Fruit fly (Drosophila melanogaster) whole organism, embryonic: ENCODE data around the gene Rab9Fa.

Source experiments
- CG11093 ChIP-seq: fragments of 200-800 bp; sonication (Bioruptor generic); IDR thresholded peaks from 3 replicates; pipeline ENCODE4 v1.3.6; 2022; ENCODE audit warnings: missing biosample characterization, missing genetic modification characterization
- CG12071 ChIP-seq: fragments of 200-800 bp; sonication (Bioruptor generic); optimal IDR thresholded peaks from 3 replicates; lab custom pipeline; 2018; ENCODE audit warnings: missing biosample characterization, mild to moderate bottlenecking, missing genetic modification characterization
- CG12659 ChIP-seq: fragments of 200-800 bp; sonication (Bioruptor generic); optimal IDR thresholded peaks from 3 replicates; lab custom pipeline; 2017; ENCODE audit warnings: mild to moderate bottlenecking, missing biosample characterization, missing genetic modification reagents, missing genetic modification characterization
- CG13296 ChIP-seq: fragments of 200-800 bp; sonication (Bioruptor generic); optimal IDR thresholded peaks from 3 replicates; lab custom pipeline; 2018; ENCODE audit warnings: missing biosample characterization, mild to moderate bottlenecking, missing genetic modification characterization
- CG17328 ChIP-seq: fragments of 200-800 bp; sonication (Bioruptor generic); IDR thresholded peaks from 2 replicates; pipeline ENCODE4 v1.3.6; 2022; ENCODE audit warnings: missing biosample characterization, missing genetic modification characterization
- CG18262 ChIP-seq: fragments of 200-800 bp; optimal IDR thresholded peaks from 3 replicates; lab custom pipeline; 2019; ENCODE audit warnings: missing biosample characterization, mild to moderate bottlenecking, missing genetic modification characterization, moderate library complexity
- CG18619 ChIP-seq: fragments of 200-800 bp; sonication (Bioruptor generic); optimal IDR thresholded peaks from 3 replicates; lab custom pipeline; 2017; ENCODE audit warnings: missing biosample characterization, mild to moderate bottlenecking, missing genetic modification characterization
- CG2889 ChIP-seq: fragments of 200-800 bp; sonication (Bioruptor generic); IDR thresholded peaks from 3 replicates; pipeline ENCODE4 v1.3.6; 2022; ENCODE audit warnings: missing biosample characterization, missing genetic modification characterization
- CG30020 ChIP-seq: fragments of 200-800 bp; optimal IDR thresholded peaks from 2 replicates; lab custom pipeline; 2019; ENCODE audit warnings: missing biosample characterization, mild to moderate bottlenecking, missing genetic modification characterization, moderate library complexity
- CG31224 ChIP-seq: fragments of 200-800 bp; sonication (Bioruptor generic); IDR thresholded peaks from 2 replicates; pipeline ENCODE4 v1.3.6; 2022; ENCODE audit warnings: missing biosample characterization, missing genetic modification characterization
- CG31388 ChIP-seq: fragments of 200-800 bp; sonication (Bioruptor generic); optimal IDR thresholded peaks from 2 replicates; lab custom pipeline; 2016; ENCODE audit warnings: missing biosample characterization, missing genetic modification characterization
- CG3407 ChIP-seq: fragments of 200-800 bp; sonication (Bioruptor generic); optimal IDR thresholded peaks from 2 replicates; lab custom pipeline; 2018; ENCODE audit warnings: missing biosample characterization, mild to moderate bottlenecking, missing genetic modification characterization
- CG42726 ChIP-seq: fragments of 200-800 bp; sonication (Bioruptor generic); IDR thresholded peaks from 2 replicates; pipeline ENCODE4 v1.3.6; 2022; ENCODE audit warnings: missing biosample characterization, missing genetic modification characterization; ENCODE audit not compliant: partially characterized antibody
- CG4360 ChIP-seq: fragments of 200-800 bp; sonication (Bioruptor generic); IDR thresholded peaks from 2 replicates; pipeline ENCODE4 v1.3.6; 2022; ENCODE audit warnings: missing biosample characterization, missing genetic modification characterization
- CG7987 ChIP-seq: fragments of 200-800 bp; sonication (Bioruptor generic); optimal IDR thresholded peaks from 2 replicates; lab custom pipeline; 2018; ENCODE audit warnings: missing biosample characterization, mild to moderate bottlenecking, missing genetic modification characterization, moderate library complexity
- CG8359 ChIP-seq: fragments of 200-800 bp; sonication (Bioruptor generic); optimal IDR thresholded peaks from 2 replicates; lab custom pipeline; 2017; ENCODE audit warnings: missing biosample characterization, mild to moderate bottlenecking, missing genetic modification characterization, borderline replicate concordance
- CG9817 ChIP-seq: fragments of 200-800 bp; sonication (Bioruptor generic); optimal IDR thresholded peaks from 2 replicates; lab custom pipeline; 2018; ENCODE audit warnings: missing biosample characterization, mild to moderate bottlenecking, missing genetic modification characterization, moderate library complexity
- CkIIα-i1 ChIP-seq: fragments of 200-800 bp; sonication (Bioruptor generic); IDR thresholded peaks from 2 replicates; pipeline ENCODE4 v1.3.6; 2022; ENCODE audit warnings: missing biosample characterization, missing genetic modification characterization
- CrebB ChIP-seq: fragments of 200-800 bp; sonication (Bioruptor generic); optimal IDR thresholded peaks from 3 replicates; lab custom pipeline; 2018; ENCODE audit warnings: missing biosample characterization, mild to moderate bottlenecking, missing genetic modification characterization
- D ChIP-seq, 2 experiments: fragments of 200-800 bp in 1 of 2; fragments of >200 bp in 1 of 2; sonication (Bioruptor generic) in 1 of 2; optimal IDR thresholded peaks; 2 replicates in 1 of 2; 3 replicates in 1 of 2; lab custom pipeline; 2017; ENCODE audit warnings: mild to moderate bottlenecking in 1 of 2, missing biosample characterization in 1 of 2, missing genetic modification characterization in 1 of 2, missing genetic modification reagents in 1 of 2
- Dfd ChIP-seq, 2 experiments: fragments of >200 bp; optimal IDR thresholded peaks; 2 replicates each; lab custom pipeline; 2017; ENCODE audit warnings: missing biosample characterization in 2 of 2, missing genetic modification characterization in 2 of 2
- H2.0 ChIP-seq: fragments of 200-800 bp; sonication (Bioruptor generic); IDR thresholded peaks from 2 replicates; pipeline ENCODE4 v1.3.6; 2022; ENCODE audit warnings: missing biosample characterization, missing genetic modification characterization
- HLH4C ChIP-seq: fragments of 200-800 bp; sonication (Bioruptor generic); IDR thresholded peaks from 3 replicates; pipeline ENCODE4 v1.3.6; 2022; ENCODE audit warnings: missing biosample characterization, missing genetic modification characterization; ENCODE audit not compliant: partially characterized antibody
- NFAT ChIP-seq: fragments of 200-800 bp; sonication (Bioruptor generic); IDR thresholded peaks from 2 replicates; pipeline ENCODE4 v1.3.6; 2022; ENCODE audit warnings: missing biosample characterization, missing genetic modification characterization
- al ChIP-seq: fragments of 200-800 bp; sonication (Bioruptor generic); IDR thresholded peaks from 2 replicates; pipeline ENCODE4 v1.3.6; 2022; ENCODE audit warnings: missing biosample characterization, missing genetic modification characterization
- bab2 ChIP-seq: fragments of 200-800 bp; sonication (Bioruptor generic); optimal IDR thresholded peaks from 2 replicates; lab custom pipeline; 2016; ENCODE audit warnings: missing biosample characterization, missing genetic modification characterization
- cad ChIP-seq: fragments of >200 bp; optimal IDR thresholded peaks from 2 replicates; lab custom pipeline; 2017; ENCODE audit warnings: missing biosample characterization, missing genetic modification characterization
- cas ChIP-seq: fragments of 200-800 bp; sonication (Bioruptor generic); IDR thresholded peaks from 2 replicates; pipeline ENCODE4 v1.3.6; 2022; ENCODE audit warnings: missing biosample characterization, missing genetic modification characterization
- da ChIP-seq: fragments of 200-800 bp; sonication (Bioruptor generic); optimal IDR thresholded peaks from 2 replicates; lab custom pipeline; 2016; ENCODE audit warnings: missing biosample characterization, missing genetic modification characterization
- ems ChIP-seq: fragments of 200-800 bp; sonication (Bioruptor generic); optimal IDR thresholded peaks from 3 replicates; lab custom pipeline; 2016; ENCODE audit warnings: missing biosample characterization, missing genetic modification characterization
- esg ChIP-seq: fragments of 200-800 bp; sonication (Bioruptor generic); conservative IDR thresholded peaks from 2 replicates; pipeline ENCODE4 v1.3.6; 2022; ENCODE audit warnings: missing biosample characterization, missing genetic modification characterization
- gcm2 ChIP-seq: fragments of 200-800 bp; sonication (Bioruptor generic); optimal IDR thresholded peaks from 2 replicates; lab custom pipeline; 2016; ENCODE audit warnings: missing biosample characterization, missing genetic modification characterization
- gfzf ChIP-seq: fragments of 200-800 bp; sonication (Bioruptor generic); optimal IDR thresholded peaks from 2 replicates; lab custom pipeline; 2016; ENCODE audit warnings: missing biosample characterization, mild to moderate bottlenecking, missing genetic modification characterization, moderate library complexity
- grn ChIP-seq: fragments of 200-800 bp; sonication (Bioruptor generic); optimal IDR thresholded peaks from 3 replicates; lab custom pipeline; 2017; ENCODE audit warnings: missing biosample characterization, missing genetic modification characterization
- gro ChIP-seq: fragments of 200-800 bp; sonication (Bioruptor generic); optimal IDR thresholded peaks from 2 replicates; lab custom pipeline; 2016; ENCODE audit warnings: missing biosample characterization, missing genetic modification characterization
- gsb-n ChIP-seq: fragments of 200-800 bp; sonication (Bioruptor generic); optimal IDR thresholded peaks from 3 replicates; lab custom pipeline; 2018; ENCODE audit warnings: missing biosample characterization, mild to moderate bottlenecking, missing genetic modification characterization
- h ChIP-seq: fragments of >200 bp; optimal IDR thresholded peaks from 2 replicates; lab custom pipeline; 2017
- ham ChIP-seq: fragments of 200-800 bp; sonication (Bioruptor generic); IDR thresholded peaks from 2 replicates; pipeline ENCODE4 v1.3.6; 2022; ENCODE audit warnings: missing biosample characterization, missing genetic modification characterization
- hkb ChIP-seq, 2 experiments: fragments of 200-800 bp in 1 of 2; fragments of >200 bp in 1 of 2; sonication (Bioruptor generic) in 1 of 2; IDR thresholded peaks in 1 of 2; optimal IDR thresholded peaks in 1 of 2; 2 replicates each; pipeline versions ENCODE4 v1.3.6 to Lab custom; 2017 to 2022; ENCODE audit warnings: missing biosample characterization in 1 of 2, missing genetic modification characterization in 1 of 2
- jigr1 ChIP-seq: fragments of 200-800 bp; sonication (Bioruptor generic); IDR thresholded peaks from 3 replicates; pipeline ENCODE4 v1.3.6; 2022; ENCODE audit warnings: missing biosample characterization, missing genetic modification characterization
- kay ChIP-seq: fragments of 200-800 bp; sonication (Bioruptor generic); optimal IDR thresholded peaks from 2 replicates; lab custom pipeline; 2016; ENCODE audit warnings: missing biosample characterization, missing genetic modification characterization
- oc ChIP-seq: fragments of 200-800 bp; sonication (Bioruptor generic); optimal IDR thresholded peaks from 2 replicates; lab custom pipeline; 2018; ENCODE audit warnings: missing biosample characterization, mild to moderate bottlenecking, missing genetic modification characterization, moderate library complexity
- onecut ChIP-seq: fragments of 200-800 bp; sonication (Bioruptor generic); IDR thresholded peaks from 2 replicates; pipeline ENCODE4 v1.3.6; 2022; ENCODE audit warnings: missing biosample characterization, missing genetic modification characterization
- phol ChIP-seq: fragments of 200-800 bp; sonication (Bioruptor generic); optimal IDR thresholded peaks from 3 replicates; lab custom pipeline; 2018; ENCODE audit warnings: missing biosample characterization, mild to moderate bottlenecking, missing genetic modification characterization, moderate library complexity
- row ChIP-seq: fragments of 200-800 bp; sonication (Bioruptor generic); IDR thresholded peaks from 3 replicates; pipeline ENCODE4 v1.3.6; 2022; ENCODE audit warnings: missing biosample characterization, missing genetic modification characterization
- so ChIP-seq: fragments of 200-800 bp; sonication (Bioruptor generic); IDR thresholded peaks from 3 replicates; pipeline ENCODE4 v1.3.6; 2022; ENCODE audit warnings: missing biosample characterization, missing genetic modification characterization
- sob ChIP-seq: fragments of 200-800 bp; sonication (Bioruptor generic); IDR thresholded peaks from 2 replicates; pipeline ENCODE4 v1.3.6; 2022; ENCODE audit warnings: missing biosample characterization, missing genetic modification characterization
- sqz ChIP-seq: fragments of 200-800 bp; sonication (Bioruptor generic); optimal IDR thresholded peaks from 3 replicates; lab custom pipeline; 2018; ENCODE audit warnings: missing biosample characterization, mild to moderate bottlenecking, missing genetic modification characterization
- ssp ChIP-seq: fragments of 200-800 bp; sonication (Bioruptor generic); IDR thresholded peaks from 2 replicates; pipeline ENCODE4 v1.3.6; 2022; ENCODE audit warnings: missing biosample characterization, missing genetic modification characterization
- trem ChIP-seq: fragments of 200-800 bp; optimal IDR thresholded peaks from 3 replicates; lab custom pipeline; 2019; ENCODE audit warnings: missing biosample characterization, mild to moderate bottlenecking, missing genetic modification characterization, moderate library complexity
- usp ChIP-seq: fragments of >200 bp; optimal IDR thresholded peaks from 2 replicates; lab custom pipeline; 2017; ENCODE audit warnings: missing biosample characterization, missing genetic modification characterization
- zfh1 ChIP-seq: fragments of 200-800 bp; sonication (Bioruptor generic); IDR thresholded peaks from 3 replicates; pipeline ENCODE4 v1.3.6; 2022; ENCODE audit warnings: missing biosample characterization, missing genetic modification characterization

Rab9Fa gene

DNA sequence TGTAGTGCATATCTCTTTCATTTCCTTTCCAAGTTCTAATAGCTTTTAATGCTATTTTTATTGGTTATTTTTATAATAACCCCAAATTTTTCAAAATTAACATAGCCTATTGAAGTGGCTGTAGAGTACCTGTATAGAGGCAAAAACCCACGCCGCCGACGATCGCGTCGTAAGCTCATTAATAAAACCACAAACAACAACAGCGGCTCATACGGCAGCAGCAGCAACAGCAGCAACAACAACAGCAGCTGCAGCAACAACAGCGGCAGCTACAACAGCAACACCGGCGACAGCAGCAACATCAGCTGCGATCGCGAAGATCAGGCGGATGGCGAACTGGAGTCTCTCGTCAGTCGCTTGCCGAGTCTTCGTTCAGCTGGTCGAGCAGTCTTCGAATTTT, 23.7 kb downstream of the Rab9Fa start, which contains the start of gene CG2145 (continued):
- TF ChIP-seq kay (GFP tag; lab: Kevin White, UChicago), result no peak
- no peak for TF ChIP-seq trem (tag; lab: Kevin White, UChicago)
- TF ChIP-seq ssp (GFP tag; lab: Robert Waterston, UW), result no peak
- no peak for TF ChIP-seq CG12071 (GFP tag; lab: Kevin White, UChicago)
- TF ChIP-seq phol, result no peak
- TF ChIP-seq h (lab: Kevin White, UChicago), result no peak
- no peak for TF ChIP-seq CG11093 (GFP tag; lab: Robert Waterston, UW)
- TF ChIP-seq H2.0, result no peak
- peak; percentile 28; the same call in 1 of the 2 replicates for TF ChIP-seq NFAT (GFP tag; lab: Robert Waterston, UW)
- no peak for TF ChIP-seq gcm2 (GFP tag; lab: Kevin White, UChicago)
- TF ChIP-seq row (GFP tag; lab: Robert Waterston, UW), result peak; percentile 18; the same call in 1 of the 3 replicates
- TF ChIP-seq CG2889, result no peak
- no peak for TF ChIP-seq esg (GFP tag; lab: Robert Waterston, UW)
- TF ChIP-seq CG31388 (GFP tag; lab: Kevin White, UChicago), result no peak
- TF ChIP-seq da, result no peak
- TF ChIP-seq cas, result no peak
- TF ChIP-seq CkIIα-i1, result no peak
- no peak for TF ChIP-seq ems (GFP tag; lab: Kevin White, UChicago)
- peak; percentile 8 for TF ChIP-seq CG12659
- TF ChIP-seq zfh1, result no peak
- no peak for TF ChIP-seq ham (GFP tag; lab: Robert Waterston, UW)
- no peak for TF ChIP-seq HLH4C
- no peak for TF ChIP-seq usp (GFP tag; lab: Kevin White, UChicago)
- no peak for TF ChIP-seq onecut (GFP tag; lab: Robert Waterston, UW)
- no peak for TF ChIP-seq cad (GFP tag; lab: Kevin White, UChicago)
- TF ChIP-seq hkb (optimal IDR thresholded peaks at IDR 0.05; lab: Kevin White, UChicago), result no peak
- TF ChIP-seq hkb (GFP tag; IDR thresholded peaks at IDR 0.05; lab: Robert Waterston, UW), result no peak
- no peak for TF ChIP-seq CrebB (tag; lab: Kevin White, UChicago)
- TF ChIP-seq CG17328, result no peak
- no peak for TF ChIP-seq CG42726 (GFP tag; lab: Robert Waterston, UW)
- peak; percentile 90 for TF ChIP-seq CG4360 (GFP tag; lab: Robert Waterston, UW)
- TF ChIP-seq CG30020, result no peak
- no peak for TF ChIP-seq sob
- TF ChIP-seq CG18262 (tag; lab: Kevin White, UChicago), result peak; percentile 5
- TF ChIP-seq oc, result peak; percentile 74
- no peak for TF ChIP-seq grn (GFP tag; lab: Kevin White, UChicago)
- no peak for TF ChIP-seq CG8359 (GFP tag; lab: Kevin White, UChicago)
- TF ChIP-seq so (GFP tag; lab: Robert Waterston, UW), result 0 out of 3 replicates have a peak, but pooled peaks have one; percentile 19
- no peak for TF ChIP-seq CG9817 (tag; lab: Kevin White, UChicago)
- TF ChIP-seq CG18619 (GFP tag; lab: Kevin White, UChicago), result no peak
- no peak for TF ChIP-seq gsb-n
- TF ChIP-seq CG7987, result no peak
- TF ChIP-seq Dfd (GFP tag; optimal IDR thresholded peaks at IDR 0.05; lab: Kevin White, UChicago), result no peak
- no peak for TF ChIP-seq D (optimal IDR thresholded peaks at IDR 0.05; lab: Kevin White, UChicago)
- no peak for TF ChIP-seq D (GFP tag; optimal IDR thresholded peaks at IDR 0.05; lab: Kevin White, UChicago)
- no peak for TF ChIP-seq bab2
- TF ChIP-seq gro, result no peak
- TF ChIP-seq CG31224 (GFP tag; lab: Robert Waterston, UW), result no peak
- TF ChIP-seq CG13296 (GFP tag; lab: Kevin White, UChicago), result peak; percentile 5
- no peak for TF ChIP-seq sqz (GFP tag; lab: Kevin White, UChicago)
- no peak for TF ChIP-seq CG3407
- no peak for TF ChIP-seq jigr1 (GFP tag; lab: Robert Waterston, UW)
- no peak for TF ChIP-seq gfzf (GFP tag; lab: Kevin White, UChicago)
- TF ChIP-seq al (GFP tag; lab: Robert Waterston, UW), result no peak
